Worm (Caenorhabditis elegans): Measurements from ENCODE around the gene R102.3.

DNA sequence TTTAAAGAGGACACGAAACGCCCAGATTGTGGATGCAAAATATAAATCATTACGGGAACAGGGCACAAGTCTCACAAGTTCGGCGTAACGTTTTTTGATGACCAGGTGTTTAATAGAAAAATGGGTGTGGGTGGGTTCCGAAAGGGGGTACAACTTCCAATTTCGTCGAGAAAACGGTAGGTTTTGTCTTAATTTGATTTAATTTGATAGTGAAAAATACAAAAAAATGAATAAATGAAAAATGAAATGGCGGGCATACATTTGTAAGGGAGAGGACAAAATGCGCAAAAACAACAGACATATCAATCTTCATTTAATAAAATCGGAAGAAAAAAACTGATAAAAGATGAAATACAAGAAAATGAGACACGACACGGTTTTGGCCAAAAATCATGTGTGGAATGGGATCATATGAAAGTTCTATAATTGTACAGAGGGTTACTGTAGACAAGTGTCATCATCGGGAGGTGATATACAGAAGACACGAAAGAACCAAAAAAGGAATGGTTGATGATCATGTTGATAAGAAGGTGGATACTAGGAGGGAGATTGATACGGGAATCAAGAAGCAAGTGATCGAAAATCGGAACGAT, 12.6 kb downstream of the R102.3 start:
- no peak for TF ChIP-seq tab-1 (GFP tag; IDR thresholded peaks at IDR 0.05)
- no peak for TF ChIP-seq T22C8.4 (GFP tag; IDR thresholded peaks at IDR 0.05)
- TF ChIP-seq flt-1 (GFP tag; IDR thresholded peaks at IDR 0.05): no peak

Measured in whole organism, midembryonic.